Worm (Caenorhabditis elegans) whole organism, mixed stage, embryonic: ENCODE data around the gene clc-6.
A peak's percentile ranks its signal among the peaks of the same experiment; 100 is the strongest.

Source experiments
- M03D4.4 ChIP-seq: sonication (generic microtip); optimal IDR thresholded peaks from 2 replicates; lab custom pipeline; 2017; ENCODE audit warnings: mild to moderate bottlenecking, missing genetic modification characterization, missing compliant biosample characterization
- bed-3 ChIP-seq: fragments of 200-800 bp; sonication (Bioruptor generic); optimal IDR thresholded peaks from 3 replicates; lab custom pipeline; 2018; ENCODE audit warnings: mild to moderate bottlenecking, missing genetic modification characterization, moderate library complexity, missing compliant biosample characterization
- ceh-39 ChIP-seq: fragments of 150-350 bp; optimal IDR thresholded peaks from 2 replicates; lab custom pipeline; 2014; ENCODE audit warnings: missing biosample characterization, missing genetic modification characterization
- ceh-43 ChIP-seq: fragments of 200-800 bp; sonication (Bioruptor generic); optimal IDR thresholded peaks from 2 replicates; lab custom pipeline; 2018; ENCODE audit warnings: mild to moderate bottlenecking, missing genetic modification characterization, moderate library complexity, missing compliant biosample characterization
- ceh-83 ChIP-seq: fragments of 200-800 bp; sonication (Bioruptor generic); optimal IDR thresholded peaks from 2 replicates; lab custom pipeline; 2018; ENCODE audit warnings: mild to moderate bottlenecking, missing genetic modification characterization, missing compliant biosample characterization
- ces-1 ChIP-seq: fragments of 150-350 bp; optimal IDR thresholded peaks from 2 replicates; lab custom pipeline; 2014; ENCODE audit warnings: missing biosample characterization, missing genetic modification reagents, missing genetic modification characterization
- cnd-1 ChIP-seq: fragments of 200-800 bp; sonication (Bioruptor generic); optimal IDR thresholded peaks from 2 replicates; lab custom pipeline; 2018; ENCODE audit warnings: mild to moderate bottlenecking, missing genetic modification characterization, missing compliant biosample characterization
- drap-1 ChIP-seq: fragments of 200-800 bp; sonication (Bioruptor generic); optimal IDR thresholded peaks from 3 replicates; lab custom pipeline; 2018; ENCODE audit warnings: mild to moderate bottlenecking, missing genetic modification characterization, missing compliant biosample characterization
- elt-1 ChIP-seq: sonication (generic microtip); optimal IDR thresholded peaks from 2 replicates; lab custom pipeline; 2017; ENCODE audit warnings: missing genetic modification characterization, mild to moderate bottlenecking, missing compliant biosample characterization, antibody characterized with exemption, moderate library complexity, borderline replicate concordance; ENCODE audit not compliant: insufficient read depth
- elt-3 ChIP-seq: fragments of 150-350 bp; optimal IDR thresholded peaks from 2 replicates; lab custom pipeline; 2014; ENCODE audit warnings: missing biosample characterization, missing genetic modification characterization
- flh-1 ChIP-seq: fragments of 200-800 bp; sonication (Bioruptor generic); optimal IDR thresholded peaks from 2 replicates; lab custom pipeline; 2018; ENCODE audit warnings: mild to moderate bottlenecking, missing genetic modification characterization, moderate library complexity, missing compliant biosample characterization
- ham-2 ChIP-seq: fragments of 200-800 bp; sonication (Bioruptor generic); optimal IDR thresholded peaks from 2 replicates; lab custom pipeline; 2018; ENCODE audit warnings: mild to moderate bottlenecking, missing genetic modification characterization, missing compliant biosample characterization
- hlh-1 ChIP-seq: fragments of 150-350 bp; optimal IDR thresholded peaks from 2 replicates; lab custom pipeline; 2014; ENCODE audit warnings: missing biosample characterization, missing genetic modification reagents, missing genetic modification characterization
- lin-13 ChIP-seq: fragments of 150-350 bp; optimal IDR thresholded peaks from 2 replicates; lab custom pipeline; 2014; ENCODE audit warnings: missing biosample characterization, missing genetic modification characterization
- lin-32 ChIP-seq: fragments of 200-800 bp; sonication (Bioruptor generic); optimal IDR thresholded peaks from 2 replicates; lab custom pipeline; 2018; ENCODE audit warnings: mild to moderate bottlenecking, missing genetic modification characterization, missing compliant biosample characterization
- lsy-2 ChIP-seq: fragments of 150-350 bp; optimal IDR thresholded peaks from 2 replicates; lab custom pipeline; 2014; ENCODE audit warnings: missing biosample characterization, missing genetic modification characterization
- mab-5 ChIP-seq: fragments of 150-350 bp; optimal IDR thresholded peaks from 2 replicates; lab custom pipeline; 2014; ENCODE audit warnings: missing biosample characterization, missing genetic modification characterization
- mep-1 ChIP-seq: fragments of 150-350 bp; optimal IDR thresholded peaks from 2 replicates; lab custom pipeline; 2017; ENCODE audit warnings: missing biosample characterization, missing genetic modification reagents, missing genetic modification characterization, inconsistent platforms
- mls-2 ChIP-seq: sonication (generic microtip); optimal IDR thresholded peaks from 2 replicates; lab custom pipeline; 2016; ENCODE audit warnings: mild to moderate bottlenecking, missing genetic modification characterization, moderate library complexity, missing compliant biosample characterization
- nhr-12 ChIP-seq: fragments of 150-350 bp; optimal IDR thresholded peaks from 2 replicates; lab custom pipeline; 2014; ENCODE audit warnings: missing biosample characterization, missing genetic modification characterization
- nhr-2 ChIP-seq: fragments of 150-350 bp; optimal IDR thresholded peaks from 2 replicates; lab custom pipeline; 2014; ENCODE audit warnings: missing biosample characterization, missing genetic modification characterization
- nhr-237 ChIP-seq: fragments of 150-350 bp; optimal IDR thresholded peaks from 2 replicates; lab custom pipeline; 2014; ENCODE audit warnings: missing biosample characterization, missing genetic modification characterization
- nhr-28 ChIP-seq: fragments of 150-350 bp; optimal IDR thresholded peaks from 2 replicates; lab custom pipeline; 2014; ENCODE audit warnings: missing biosample characterization, missing genetic modification characterization
- nhr-76 ChIP-seq: sonication (generic microtip); optimal IDR thresholded peaks from 2 replicates; lab custom pipeline; 2017; ENCODE audit warnings: missing biosample characterization, missing genetic modification characterization
- pha-4 ChIP-seq: fragments of 150-350 bp; optimal IDR thresholded peaks from 2 replicates; lab custom pipeline; 2018; ENCODE audit warnings: missing biosample characterization, missing genetic modification reagents, missing genetic modification characterization
- sem-2 ChIP-seq: fragments of 200-800 bp; sonication (Bioruptor generic); optimal IDR thresholded peaks from 2 replicates; lab custom pipeline; 2018; ENCODE audit warnings: mild to moderate bottlenecking, missing genetic modification characterization, missing compliant biosample characterization
- snpc-4 ChIP-seq: fragments of 150-350 bp; optimal IDR thresholded peaks from 2 replicates; lab custom pipeline; 2014; ENCODE audit warnings: missing biosample characterization, missing genetic modification characterization
- sptf-1 ChIP-seq: sonication (generic microtip); optimal IDR thresholded peaks from 2 replicates; lab custom pipeline; 2017; ENCODE audit warnings: mild to moderate bottlenecking, missing genetic modification characterization, moderate library complexity, missing compliant biosample characterization
- unc-120 ChIP-seq: sonication (generic microtip); optimal IDR thresholded peaks from 2 replicates; lab custom pipeline; 2017; ENCODE audit warnings: missing genetic modification characterization, missing compliant biosample characterization; ENCODE audit not compliant: poor library complexity, severe bottlenecking
- unc-39 ChIP-seq: fragments of 150-350 bp; optimal IDR thresholded peaks from 2 replicates; lab custom pipeline; 2014; ENCODE audit warnings: missing biosample characterization, missing genetic modification characterization
- unc-62 ChIP-seq: fragments of 150-350 bp; optimal IDR thresholded peaks from 2 replicates; lab custom pipeline; 2014; ENCODE audit warnings: missing biosample characterization, missing genetic modification reagents, missing genetic modification characterization
- zip-8 ChIP-seq: fragments of 150-350 bp; optimal IDR thresholded peaks from 2 replicates; lab custom pipeline; 2014; ENCODE audit warnings: missing biosample characterization, missing genetic modification characterization
- ztf-11 ChIP-seq: fragments of 150-350 bp; optimal IDR thresholded peaks from 2 replicates; lab custom pipeline; 2014; ENCODE audit warnings: missing biosample characterization, missing genetic modification characterization

Gene clc-6

ce11 chrV:11223698-11224097 is 27.7 kb upstream of the clc-6 start:
- TF ChIP-seq ceh-39, result no peak

ce11 chrV:11220936-11221335 is 24.9 kb upstream of the clc-6 start, which contains the start of gene T19B10.2:
T19B10.2 (plus strand) TSS chrV:11221302.
- TF ChIP-seq ztf-11 (no peak), unc-62 (GFP tag; lab: Kevin White, UChicago) (no peak), mep-1 (no peak), elt-1 (tag; lab: Kevin White, UChicago) (peak; percentile 83)

DNA sequence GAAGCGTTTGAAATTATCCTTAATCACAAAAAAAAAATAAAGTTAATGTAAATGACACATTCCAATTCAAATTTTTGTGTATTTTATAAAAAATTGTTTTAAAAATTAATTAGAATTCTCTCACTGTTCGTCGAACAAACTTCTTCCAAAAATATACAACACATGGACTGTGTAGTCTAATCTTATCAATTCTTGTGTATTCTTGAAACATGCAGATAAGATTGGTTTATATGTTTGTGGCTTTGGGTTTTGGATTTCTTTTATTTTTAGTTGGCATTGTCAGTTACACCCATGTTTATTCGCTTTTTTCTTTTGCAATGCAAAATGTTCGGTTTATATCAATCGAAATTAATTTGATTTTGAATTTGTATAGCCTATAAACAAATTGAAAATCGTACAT is 24.4 kb upstream of the clc-6 start:
- no peak for TF ChIP-seq ceh-39
- no peak for TF ChIP-seq flh-1 (GFP tag; lab: Kevin White, UChicago)
- TF ChIP-seq lin-13 (tag; lab: Kevin White, UChicago), result no peak
- TF ChIP-seq bed-3, result no peak
- no peak for TF ChIP-seq nhr-2
- TF ChIP-seq lsy-2 (tag; lab: Kevin White, UChicago), result no peak
- no peak for TF ChIP-seq M03D4.4 (tag; lab: Kevin White, UChicago)
- no peak for TF ChIP-seq sptf-1 (tag; lab: Kevin White, UChicago)
- no peak for TF ChIP-seq mep-1
- TF ChIP-seq nhr-76 (tag; lab: Kevin White, UChicago), result no peak
- TF ChIP-seq ceh-83 (GFP tag; lab: Kevin White, UChicago), result no peak
- TF ChIP-seq elt-3, result no peak
- no peak for TF ChIP-seq nhr-237
- no peak for TF ChIP-seq nhr-28 (tag; lab: Kevin White, UChicago)
- TF ChIP-seq unc-62 (GFP tag; lab: Kevin White, UChicago), result no peak
- no peak for TF ChIP-seq pha-4 (tag; lab: Kevin White, UChicago)
- TF ChIP-seq unc-120, result no peak

DNA sequence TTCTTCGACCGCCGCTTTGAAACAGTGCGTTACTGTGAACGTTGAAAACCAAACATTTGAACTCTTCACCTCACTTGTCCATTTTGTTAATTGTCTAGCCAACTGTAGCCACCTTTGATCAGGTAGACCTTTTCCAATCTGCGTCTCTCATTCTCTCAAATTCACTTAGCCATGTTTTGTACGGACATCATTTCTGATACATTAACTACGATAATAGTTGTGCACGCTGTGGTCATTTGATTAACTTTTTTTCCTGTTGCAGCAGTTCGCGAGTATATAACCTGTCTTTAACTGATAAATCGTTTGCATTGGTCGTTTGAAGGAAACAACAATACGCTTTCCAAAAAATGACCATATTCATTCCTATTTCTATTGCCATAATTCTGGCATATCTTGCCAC is 21.4 kb upstream of the clc-6 start, which contains the start of gene cyp-29A2:
Gene cyp-29A2 (plus strand): TSS at position 190 of the 400 bp plus-strand sequence.
- no peak for TF ChIP-seq unc-120
- no peak for TF ChIP-seq unc-39 (tag; lab: Kevin White, UChicago)
- no peak for TF ChIP-seq M03D4.4 (tag; lab: Kevin White, UChicago)
- no peak for TF ChIP-seq mab-5 (tag; lab: Kevin White, UChicago)

DNA sequence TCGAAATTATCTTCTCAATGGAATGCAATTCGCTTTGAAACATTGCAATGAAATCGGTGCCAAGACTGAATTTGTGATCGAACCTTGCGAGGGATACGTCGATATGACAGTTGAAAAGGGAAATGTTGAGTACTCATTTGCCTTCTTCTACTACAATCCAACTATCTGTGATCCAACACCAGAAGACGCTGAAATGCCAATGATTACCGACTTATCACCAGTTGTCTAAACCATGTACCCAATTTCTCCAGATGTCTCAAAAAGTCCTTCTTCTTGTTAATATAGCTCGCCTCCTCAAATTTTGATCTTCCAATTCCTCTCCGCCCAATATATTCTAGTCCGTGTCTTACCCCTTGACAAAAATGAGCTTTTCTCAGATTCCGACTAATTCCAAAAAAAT is 20.1 kb upstream of the clc-6 start:
- no peak for TF ChIP-seq zip-8 (tag; lab: Kevin White, UChicago)
- no peak for TF ChIP-seq lin-32 (GFP tag; lab: Kevin White, UChicago)
- TF ChIP-seq ham-2 (GFP tag; lab: Kevin White, UChicago), result no peak
- no peak for TF ChIP-seq ceh-43 (GFP tag; lab: Kevin White, UChicago)
- TF ChIP-seq nhr-12, result no peak
- no peak for TF ChIP-seq bed-3

- TF ChIP-seq unc-39 (tag; lab: Kevin White, UChicago) (no peak), nhr-2 (no peak), bed-3 (no peak), lin-32 (GFP tag; lab: Kevin White, UChicago) (no peak), nhr-237 (no peak), ham-2 (GFP tag; lab: Kevin White, UChicago) (no peak), unc-62 (GFP tag; lab: Kevin White, UChicago) (no peak), sem-2 (no peak), hlh-1 (no peak)
Measured at ce11 chrV:11214569-11214968, 18.6 kb upstream of the clc-6 start.

ce11 chrV:11211323-11211722 is 15.3 kb upstream of the clc-6 start:
- TF ChIP-seq elt-1 (tag; lab: Kevin White, UChicago) (no peak), lin-32 (GFP tag; lab: Kevin White, UChicago) (no peak), flh-1 (GFP tag; lab: Kevin White, UChicago) (no peak), sptf-1 (tag; lab: Kevin White, UChicago) (no peak), drap-1 (GFP tag; lab: Kevin White, UChicago) (no peak), bed-3 (no peak), unc-62 (GFP tag; lab: Kevin White, UChicago) (no peak), ceh-83 (GFP tag; lab: Kevin White, UChicago) (no peak), lin-13 (tag; lab: Kevin White, UChicago) (no peak), mls-2 (tag; lab: Kevin White, UChicago) (no peak), ces-1 (GFP tag; lab: Kevin White, UChicago) (no peak), nhr-2 (no peak), snpc-4 (no peak), ceh-43 (GFP tag; lab: Kevin White, UChicago) (no peak), sem-2 (no peak), ham-2 (GFP tag; lab: Kevin White, UChicago) (no peak), cnd-1 (tag; lab: Kevin White, UChicago) (no peak), ceh-39 (no peak), unc-120 (no peak), M03D4.4 (tag; lab: Kevin White, UChicago) (no peak)
